Worm (Caenorhabditis elegans) whole organism, midembryonic: Measurements from ENCODE around the gene C50C3.19.

ENCODE experiments used
- T22C8.4 ChIP-seq: fragments of 200-800 bp; sonication (Bioruptor generic); IDR thresholded peaks from 2 replicates; pipeline ENCODE4 v1.3.6; 2022; ENCODE audit warnings: missing genetic modification characterization, missing compliant biosample characterization
- cog-1 ChIP-seq: sonication (generic microtip); optimal IDR thresholded peaks from 2 replicates; lab custom pipeline; 2016; ENCODE audit warnings: missing genetic modification characterization, missing compliant biosample characterization
- flt-1 ChIP-seq: fragments of 200-800 bp; sonication (Bioruptor generic); IDR thresholded peaks from 2 replicates; pipeline ENCODE4 v1.3.6; 2022; ENCODE audit warnings: missing genetic modification characterization, missing compliant biosample characterization
- klf-2 ChIP-seq: fragments of 200-800 bp; sonication (Bioruptor generic); conservative IDR thresholded peaks from 2 replicates; pipeline ENCODE4 v1.3.6; 2022; ENCODE audit warnings: missing genetic modification reagents, missing genetic modification characterization, missing compliant biosample characterization
- med-1 ChIP-seq: sonication (generic microtip); optimal IDR thresholded peaks from 2 replicates; lab custom pipeline; 2017; ENCODE audit warnings: missing genetic modification characterization, mild to moderate bottlenecking, missing compliant biosample characterization, antibody characterized with exemption, missing genetic modification reagents; ENCODE audit not compliant: insufficient read depth
- ref-1 ChIP-seq: fragments of 200-800 bp; sonication (Bioruptor generic); conservative IDR thresholded peaks from 2 replicates; pipeline ENCODE4 v1.3.6; 2022; ENCODE audit warnings: missing genetic modification reagents, missing genetic modification characterization, missing compliant biosample characterization
- tab-1 ChIP-seq: fragments of 200-800 bp; sonication (Bioruptor generic); IDR thresholded peaks from 2 replicates; pipeline ENCODE4 v1.3.6; 2022; ENCODE audit warnings: missing genetic modification characterization, missing compliant biosample characterization
- ztf-23 ChIP-seq: fragments of 200-800 bp; sonication (Bioruptor generic); IDR thresholded peaks from 2 replicates; pipeline ENCODE4 v1.3.6; 2022; ENCODE audit warnings: missing genetic modification reagents, missing genetic modification characterization, missing compliant biosample characterization
- ztf-29 ChIP-seq: fragments of 200-800 bp; sonication (Bioruptor generic); IDR thresholded peaks from 2 replicates; pipeline ENCODE4 v1.3.6; 2022; ENCODE audit warnings: missing genetic modification reagents, missing genetic modification characterization, missing compliant biosample characterization

The C50C3.19 gene

ce11 chrIII:8239325-8239724, 48.7 kb downstream of the C50C3.19 start, which contains the start of gene tsp-1:
Gene tsp-1, minus strand, starts transcription at chrIII:8239423.
- TF ChIP-seq cog-1 (tag; lab: Kevin White, UChicago) (no peak), ztf-29 (GFP tag; lab: Robert Waterston, UW) (no peak), ref-1 (no peak), flt-1 (GFP tag; lab: Robert Waterston, UW) (no peak), ztf-23 (no peak), tab-1 (no peak), klf-2 (GFP tag; lab: Robert Waterston, UW) (no peak), T22C8.4 (GFP tag; lab: Robert Waterston, UW) (no peak), med-1 (GFP tag; lab: Kevin White, UChicago) (no peak)

ce11 chrIII:8240247-8240646, 49.6 kb downstream of the C50C3.19 start:
- TF ChIP-seq ref-1 (no peak), med-1 (GFP tag; lab: Kevin White, UChicago) (no peak), klf-2 (GFP tag; lab: Robert Waterston, UW) (no peak), flt-1 (GFP tag; lab: Robert Waterston, UW) (no peak)
